Fruit fly (Drosophila melanogaster): Measurements from ENCODE around the gene CG6454.

CG6454 gene

dm6 chr3R:24333182-24333808 is 15.7 kb upstream of the CG6454 start, which contains the start of the genes Rrp5 and Dis3 (continued):
- TF ChIP-seq CG2129 (GFP tag; IDR thresholded peaks at IDR 0.05; ENCODE audit: partially characterized antibody) = no peak
- TF ChIP-seq CG10959 (GFP tag; IDR thresholded peaks at IDR 0.05) = peak; percentile 18; the same call in 1 of the 2 replicates
- peak; percentile 26 for TF ChIP-seq CG7987 (GFP tag; optimal IDR thresholded peaks at IDR 0.05)
- TF ChIP-seq CG8359 (GFP tag; optimal IDR thresholded peaks at IDR 0.05; ENCODE audit: borderline replicate concordance) = no peak
- no peak for TF ChIP-seq gem (tag; optimal IDR thresholded peaks at IDR 0.05)
- TF ChIP-seq hth (optimal IDR thresholded peaks at IDR 0.05) = no peak
- no peak for TF ChIP-seq CG10321 (GFP tag; IDR thresholded peaks at IDR 0.05)
- TF ChIP-seq phol (tag; optimal IDR thresholded peaks at IDR 0.05) = peak; percentile 74
- TF ChIP-seq ERR (GFP tag; optimal IDR thresholded peaks at IDR 0.05) = no peak
- TF ChIP-seq pfk (GFP tag; optimal IDR thresholded peaks at IDR 0.05) = peak; percentile 6
- peak; percentile 83 for TF ChIP-seq CG9797 (GFP tag; optimal IDR thresholded peaks at IDR 0.05)
- TF ChIP-seq Trl (optimal IDR thresholded peaks at IDR 0.05) = no peak
- TF ChIP-seq Trl (GFP tag; optimal IDR thresholded peaks at IDR 0.05) = no peak
- no peak for TF ChIP-seq Fer1 (GFP tag; optimal IDR thresholded peaks at IDR 0.05)
- no peak for TF ChIP-seq fru (optimal IDR thresholded peaks at IDR 0.05)
- TF ChIP-seq Nf-YA (GFP tag; IDR thresholded peaks at IDR 0.05) = no peak
- TF ChIP-seq Lhr (GFP tag; optimal IDR thresholded peaks at IDR 0.05) = no peak
- TF ChIP-seq Ets65A (GFP tag) = peak; percentile 66
- TF ChIP-seq D19B (GFP tag; optimal IDR thresholded peaks at IDR 0.05) = no peak
- TF ChIP-seq Dref (GFP tag; IDR thresholded peaks at IDR 0.05) = peak; percentile 58
- no peak for TF ChIP-seq Rx (GFP tag; IDR thresholded peaks at IDR 0.05)
- TF ChIP-seq GATAe (GFP tag; conservative IDR thresholded peaks at IDR 0.05) = peak; percentile 85
- TF ChIP-seq emc (GFP tag; optimal IDR thresholded peaks at IDR 0.05) = peak; percentile 18
- TF ChIP-seq CG3838 (GFP tag; optimal IDR thresholded peaks at IDR 0.05) = no peak
- no peak for TF ChIP-seq Eip74EF (GFP tag; optimal IDR thresholded peaks at IDR 0.05)
- no peak for TF ChIP-seq zf30C (GFP tag; optimal IDR thresholded peaks at IDR 0.05)
- no peak; the same call in 2 of the 3 replicates for TF ChIP-seq z (GFP tag; IDR thresholded peaks at IDR 0.05)
- peak; percentile 61 for TF ChIP-seq BEAF-32 (GFP tag; optimal IDR thresholded peaks at IDR 0.05)
- TF ChIP-seq grn (GFP tag; optimal IDR thresholded peaks at IDR 0.05) = no peak
- TF ChIP-seq chm (GFP tag; IDR thresholded peaks at IDR 0.05) = peak; percentile 44
- peak; percentile 45; the same call in 1 of the 2 replicates for TF ChIP-seq H2.0 (GFP tag; IDR thresholded peaks at IDR 0.05)
- no peak for TF ChIP-seq dimm (GFP tag; IDR thresholded peaks at IDR 0.05)
- TF ChIP-seq repo (GFP tag; optimal IDR thresholded peaks at IDR 0.05) = no peak
- no peak for TF ChIP-seq CG14965 (GFP tag; optimal IDR thresholded peaks at IDR 0.05; ENCODE audit: borderline replicate concordance)
- no peak for TF ChIP-seq CrebB (tag; optimal IDR thresholded peaks at IDR 0.05)
- peak; percentile 46; the same call in 1 of the 2 replicates for TF ChIP-seq CG17328 (GFP tag; IDR thresholded peaks at IDR 0.05)
- no peak for TF ChIP-seq gcm (GFP tag; optimal IDR thresholded peaks at IDR 0.05)
- TF ChIP-seq CG6254 (GFP tag; optimal IDR thresholded peaks at IDR 0.05) = peak; percentile 98
- TF ChIP-seq Xrp1 (GFP tag; IDR thresholded peaks at IDR 0.05) = peak; percentile 28; the same call in 1 of the 2 replicates
- TF ChIP-seq D (optimal IDR thresholded peaks at IDR 0.05) = no peak
- no peak for TF ChIP-seq D (GFP tag; optimal IDR thresholded peaks at IDR 0.05)
- TF ChIP-seq maf-S (GFP tag; optimal IDR thresholded peaks at IDR 0.05) = peak; percentile 41
- TF ChIP-seq Ets97D (GFP tag; optimal IDR thresholded peaks at IDR 0.05) = peak; percentile 81
- TF ChIP-seq CG2116 (GFP tag; optimal IDR thresholded peaks at IDR 0.05) = peak; percentile 52
- peak; percentile 100 for TF ChIP-seq CG17802 (tag; optimal IDR thresholded peaks at IDR 0.05)
- TF ChIP-seq fd64A (GFP tag; optimal IDR thresholded peaks at IDR 0.05) = no peak
- no peak for TF ChIP-seq CG7928 (GFP tag; optimal IDR thresholded peaks at IDR 0.05)
- no peak for TF ChIP-seq CG31224 (GFP tag; IDR thresholded peaks at IDR 0.05)
- no peak for TF ChIP-seq CG10147 (GFP tag; optimal IDR thresholded peaks at IDR 0.05)
- no peak for TF ChIP-seq NK7.1 (GFP tag; optimal IDR thresholded peaks at IDR 0.05)
- TF ChIP-seq Sox102F (GFP tag; optimal IDR thresholded peaks at IDR 0.05) = no peak
